Worm (Caenorhabditis elegans) whole organism, L1 larva: ENCODE results near the gene F29A7.3.

ENCODE experiments used
- C04F5.9 ChIP-seq: sonication (generic microtip); optimal IDR thresholded peaks from 2 replicates; lab custom pipeline; 2016; ENCODE audit warnings: missing genetic modification characterization, missing compliant biosample characterization
- C16A3.4 ChIP-seq: fragments of 150-350 bp; optimal IDR thresholded peaks from 2 replicates; lab custom pipeline; 2014; ENCODE audit warnings: missing biosample characterization, missing genetic modification characterization
- C34B4.2 ChIP-seq: sonication (generic microtip); optimal IDR thresholded peaks from 2 replicates; lab custom pipeline; 2017; ENCODE audit warnings: mild to moderate bottlenecking, missing genetic modification characterization, missing compliant biosample characterization
- F16B12.6 ChIP-seq: fragments of 150-350 bp; optimal IDR thresholded peaks from 2 replicates; lab custom pipeline; 2014; ENCODE audit warnings: missing biosample characterization, missing genetic modification characterization
- alr-1 ChIP-seq: fragments of 200-800 bp; sonication (Bioruptor generic); optimal IDR thresholded peaks from 2 replicates; lab custom pipeline; 2018; ENCODE audit warnings: borderline replicate concordance, mild to moderate bottlenecking, missing genetic modification characterization, missing compliant biosample characterization
- blmp-1 ChIP-seq: fragments of 150-350 bp; optimal IDR thresholded peaks from 2 replicates; lab custom pipeline; 2014; ENCODE audit warnings: missing biosample characterization, missing genetic modification characterization
- ceh-63 ChIP-seq: fragments of 200-800 bp; sonication (Bioruptor generic); optimal IDR thresholded peaks from 2 replicates; lab custom pipeline; 2018; ENCODE audit warnings: mild to moderate bottlenecking, missing genetic modification characterization, missing compliant biosample characterization
- ceh-8 ChIP-seq: fragments of 200-800 bp; sonication (Bioruptor generic); optimal IDR thresholded peaks from 2 replicates; lab custom pipeline; 2018; ENCODE audit warnings: mild to moderate bottlenecking, missing genetic modification characterization, moderate library complexity, missing compliant biosample characterization
- ceh-90 ChIP-seq: sonication (generic microtip); optimal IDR thresholded peaks from 2 replicates; lab custom pipeline; 2016; ENCODE audit warnings: missing genetic modification characterization, missing compliant biosample characterization
- ces-1 ChIP-seq: fragments of 150-350 bp; optimal IDR thresholded peaks from 2 replicates; lab custom pipeline; 2014; ENCODE audit warnings: missing biosample characterization, missing genetic modification reagents, missing genetic modification characterization
- dsc-1 ChIP-seq: sonication (generic microtip); optimal IDR thresholded peaks from 2 replicates; lab custom pipeline; 2016; ENCODE audit warnings: mild to moderate bottlenecking, missing genetic modification characterization, missing compliant biosample characterization
- efl-1 ChIP-seq, 4 experiments: fragments of 150-350 bp; optimal IDR thresholded peaks in 3 of 4; peaks in 1 of 4; 1 replicate in 1 of 4; 2 replicates in 3 of 4; lab custom pipeline; 2014; ENCODE audit warnings: missing biosample characterization in 2 of 4, missing genetic modification characterization in 2 of 4, missing genetic modification reagents in 2 of 4
- egl-13 ChIP-seq: sonication (generic microtip); optimal IDR thresholded peaks from 2 replicates; lab custom pipeline; 2016; ENCODE audit warnings: missing genotype, missing genetic modification reagents, missing genetic modification characterization, missing compliant biosample characterization
- elt-2 ChIP-seq: sonication (generic microtip); optimal IDR thresholded peaks from 2 replicates; lab custom pipeline; 2016; ENCODE audit warnings: missing genetic modification characterization, mild to moderate bottlenecking, inconsistent platforms, missing compliant biosample characterization, missing genetic modification reagents
- fkh-10 ChIP-seq: sonication (generic microtip); optimal IDR thresholded peaks from 2 replicates; lab custom pipeline; 2017; ENCODE audit warnings: missing biosample characterization, missing genetic modification reagents, missing genetic modification characterization
- fkh-4 ChIP-seq: sonication (generic microtip); optimal IDR thresholded peaks from 2 replicates; lab custom pipeline; 2016; ENCODE audit warnings: missing compliant biosample characterization, missing genetic modification characterization, borderline replicate concordance
- grh-1 ChIP-seq: fragments of 200-800 bp; sonication (Bioruptor generic); IDR thresholded peaks from 2 replicates; pipeline ENCODE4 v1.3.6; 2022; ENCODE audit warnings: missing genetic modification reagents, missing genetic modification characterization, missing compliant biosample characterization
- hlh-17 ChIP-seq: fragments of 200-800 bp; sonication (Bioruptor generic); optimal IDR thresholded peaks from 2 replicates; lab custom pipeline; 2018; ENCODE audit warnings: missing genetic modification characterization, mild to moderate bottlenecking, missing compliant biosample characterization, moderate library complexity, borderline replicate concordance
- irx-1 ChIP-seq: sonication (generic microtip); optimal IDR thresholded peaks from 2 replicates; lab custom pipeline; 2016; ENCODE audit warnings: missing genetic modification characterization, missing compliant biosample characterization
- isw-1 ChIP-seq: fragments of 200-800 bp; sonication (Bioruptor generic); IDR thresholded peaks from 2 replicates; pipeline ENCODE4 v1.3.6; 2022; ENCODE audit warnings: missing genetic modification characterization, missing compliant biosample characterization
- jun-1 ChIP-seq: fragments of 150-350 bp; optimal IDR thresholded peaks from 2 replicates; lab custom pipeline; 2014; ENCODE audit warnings: missing biosample characterization, missing genetic modification reagents, missing genetic modification characterization
- lin-14 ChIP-seq: fragments of 200-800 bp; sonication (Bioruptor generic); optimal IDR thresholded peaks from 2 replicates; lab custom pipeline; 2018; ENCODE audit warnings: mild to moderate bottlenecking, missing genetic modification characterization, moderate library complexity, missing compliant biosample characterization
- lsy-2 ChIP-seq, 2 experiments: fragments of 150-350 bp; optimal IDR thresholded peaks; 2 replicates each; lab custom pipeline; 2014; ENCODE audit warnings: missing biosample characterization in 2 of 2, missing genetic modification characterization in 2 of 2
- nhr-12 ChIP-seq: sonication (generic microtip); optimal IDR thresholded peaks from 2 replicates; lab custom pipeline; 2017; ENCODE audit warnings: missing biosample characterization, missing genetic modification characterization
- nhr-19 ChIP-seq: fragments of 200-800 bp; sonication (Bioruptor generic); conservative IDR thresholded peaks from 2 replicates; pipeline ENCODE4 v1.3.6; 2022; ENCODE audit warnings: missing genetic modification characterization, missing compliant biosample characterization
- nhr-20 ChIP-seq: sonication (generic microtip); optimal IDR thresholded peaks from 2 replicates; lab custom pipeline; 2016; ENCODE audit warnings: mild to moderate bottlenecking, missing genetic modification characterization, missing compliant biosample characterization
- nhr-237 ChIP-seq: fragments of 150-350 bp; optimal IDR thresholded peaks from 2 replicates; lab custom pipeline; 2014; ENCODE audit warnings: missing biosample characterization, missing genetic modification characterization
- nhr-47 ChIP-seq: sonication (generic microtip); optimal IDR thresholded peaks from 2 replicates; lab custom pipeline; 2016; ENCODE audit warnings: mild to moderate bottlenecking, missing genetic modification characterization, moderate library complexity, missing compliant biosample characterization
- nhr-71 ChIP-seq: sonication (generic microtip); optimal IDR thresholded peaks from 2 replicates; lab custom pipeline; 2016; ENCODE audit warnings: mild to moderate bottlenecking, missing genetic modification characterization, moderate library complexity, missing compliant biosample characterization
- nhr-76 ChIP-seq: sonication (generic microtip); optimal IDR thresholded peaks from 2 replicates; lab custom pipeline; 2017; ENCODE audit warnings: missing biosample characterization, missing genetic modification characterization
- rnt-1 ChIP-seq: sonication (generic microtip); optimal IDR thresholded peaks from 2 replicates; lab custom pipeline; 2016; ENCODE audit warnings: mild to moderate bottlenecking, missing genetic modification characterization, moderate library complexity, missing compliant biosample characterization
- snpc-4 ChIP-seq: fragments of 150-350 bp; optimal IDR thresholded peaks from 2 replicates; lab custom pipeline; 2014; ENCODE audit warnings: missing biosample characterization, missing genetic modification characterization
- snu-23 ChIP-seq: sonication (generic microtip); optimal IDR thresholded peaks from 2 replicates; lab custom pipeline; 2016; ENCODE audit warnings: missing genetic modification characterization, missing compliant biosample characterization
- sox-4 ChIP-seq: sonication (generic microtip); optimal IDR thresholded peaks from 2 replicates; lab custom pipeline; 2016; ENCODE audit warnings: missing genetic modification characterization, missing compliant biosample characterization
- unc-30 ChIP-seq: sonication (generic microtip); optimal IDR thresholded peaks from 2 replicates; lab custom pipeline; 2017; ENCODE audit warnings: missing biosample characterization, missing genetic modification characterization
- unc-62 ChIP-seq: fragments of 150-350 bp; optimal IDR thresholded peaks from 2 replicates; lab custom pipeline; 2014; ENCODE audit warnings: missing biosample characterization, missing genetic modification reagents, missing genetic modification characterization
- unc-86 ChIP-seq: sonication (generic microtip); optimal IDR thresholded peaks from 2 replicates; lab custom pipeline; 2016; ENCODE audit warnings: missing genetic modification characterization, missing compliant biosample characterization
- unc-98 ChIP-seq: fragments of 200-800 bp; sonication (Bioruptor generic); IDR thresholded peaks from 2 replicates; pipeline ENCODE4 v1.3.6; 2022; ENCODE audit warnings: missing genetic modification characterization, missing compliant biosample characterization
- xbp-1 ChIP-seq: sonication (generic microtip); optimal IDR thresholded peaks from 2 replicates; lab custom pipeline; 2016; ENCODE audit warnings: missing genetic modification characterization, missing compliant biosample characterization
- zag-1 ChIP-seq: fragments of 150-350 bp; optimal IDR thresholded peaks from 2 replicates; lab custom pipeline; 2014; ENCODE audit warnings: missing biosample characterization, missing genetic modification characterization

F29A7.3 gene

DNA sequence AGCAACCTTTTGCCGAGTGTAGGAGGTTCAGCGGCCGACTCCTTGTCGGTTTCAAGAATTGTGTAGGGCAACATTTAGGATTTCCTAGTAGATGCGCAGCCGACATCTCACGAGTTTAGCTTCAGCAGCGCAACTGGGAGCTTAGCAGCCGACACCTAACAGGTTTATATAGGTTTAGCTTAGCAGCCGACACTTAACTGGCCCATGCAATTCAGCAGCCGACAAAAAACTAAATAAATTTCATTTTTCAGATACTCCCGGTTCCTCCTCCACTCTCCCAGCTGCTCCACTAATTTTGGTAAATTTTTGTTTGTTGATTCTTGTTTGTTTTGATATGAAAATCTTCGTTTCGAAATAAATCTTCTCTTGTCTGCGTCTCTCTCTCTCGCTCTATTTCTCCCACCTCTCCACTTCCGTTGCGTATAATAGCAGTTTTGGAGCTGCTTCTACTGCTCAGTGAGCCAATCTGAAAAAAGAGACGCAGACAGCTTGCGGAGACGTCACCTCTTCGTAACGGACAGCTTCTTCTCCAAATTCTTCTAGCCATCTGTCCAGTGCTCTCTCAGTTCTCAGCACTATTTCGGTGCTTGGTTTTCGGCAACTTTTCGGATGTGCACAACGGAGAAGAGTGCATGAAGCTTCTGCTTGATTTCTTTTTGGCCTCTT, 5.0 kb upstream of the F29A7.3 start (continued):
- TF ChIP-seq alr-1 (tag; lab: Kevin White, UChicago) (no peak), egl-13 (tag; lab: Kevin White, UChicago) (peak; percentile 79), hlh-17 (GFP tag; lab: Kevin White, UChicago) (no peak), snu-23 (peak; percentile 55), ceh-8 (GFP tag; lab: Kevin White, UChicago) (peak; percentile 3), unc-86 (tag; lab: Kevin White, UChicago) (peak; percentile 67), dsc-1 (tag; lab: Kevin White, UChicago) (peak; percentile 46), grh-1 (no peak), nhr-76 (tag; lab: Kevin White, UChicago) (no peak), C34B4.2 (no peak), C04F5.9 (no peak), lin-14 (GFP tag; lab: Kevin White, UChicago) (peak; percentile 95), fkh-4 (tag; lab: Kevin White, UChicago) (no peak), jun-1 (peak; percentile 47), isw-1 (GFP tag; lab: Robert Waterston, UW) (peak; percentile 53), unc-98 (no peak), nhr-20 (tag; lab: Kevin White, UChicago) (no peak), nhr-237 (tag; lab: Kevin White, UChicago) (no peak), nhr-19 (GFP tag; lab: Robert Waterston, UW) (peak; percentile 16), C16A3.4 (tag; lab: Kevin White, UChicago) (no peak), nhr-12 (tag; lab: Kevin White, UChicago) (no peak), irx-1 (no peak), zag-1 (tag; lab: Kevin White, UChicago) (peak; percentile 57), F16B12.6 (tag; lab: Kevin White, UChicago) (no peak), snpc-4 (tag; lab: Kevin White, UChicago) (peak; percentile 66), sox-4 (tag; lab: Kevin White, UChicago) (peak; percentile 34), lsy-2 (tag; optimal IDR thresholded peaks at IDR 0.05; lab: Kevin White, UChicago) (peak; percentile 48 to 62), nhr-71 (peak; percentile 76), rnt-1 (tag; lab: Kevin White, UChicago) (no peak), ceh-90 (tag; lab: Kevin White, UChicago) (no peak), unc-62 (GFP tag; lab: Kevin White, UChicago) (no peak), blmp-1 (tag; lab: Kevin White, UChicago) (no peak), ces-1 (GFP tag; lab: Kevin White, UChicago) (no peak), unc-30 (tag; lab: Kevin White, UChicago) (no peak), ceh-63 (GFP tag; lab: Kevin White, UChicago) (no peak), fkh-10 (peak; percentile 88), efl-1 (optimal IDR thresholded peaks at IDR 0.05; lab: Kevin White, UChicago) (peak; percentile 54 to 64), efl-1 (GFP tag; optimal IDR thresholded peaks at IDR 0.05 in 1 of 2; lab: Kevin White, UChicago) (peak in 1 of 2 experiments; percentile 18), xbp-1 (tag; lab: Kevin White, UChicago) (peak; percentile 42), nhr-47 (tag; lab: Kevin White, UChicago) (peak; percentile 78)
- TF ChIP-seq, all 84 proteins: peak for 30

DNA sequence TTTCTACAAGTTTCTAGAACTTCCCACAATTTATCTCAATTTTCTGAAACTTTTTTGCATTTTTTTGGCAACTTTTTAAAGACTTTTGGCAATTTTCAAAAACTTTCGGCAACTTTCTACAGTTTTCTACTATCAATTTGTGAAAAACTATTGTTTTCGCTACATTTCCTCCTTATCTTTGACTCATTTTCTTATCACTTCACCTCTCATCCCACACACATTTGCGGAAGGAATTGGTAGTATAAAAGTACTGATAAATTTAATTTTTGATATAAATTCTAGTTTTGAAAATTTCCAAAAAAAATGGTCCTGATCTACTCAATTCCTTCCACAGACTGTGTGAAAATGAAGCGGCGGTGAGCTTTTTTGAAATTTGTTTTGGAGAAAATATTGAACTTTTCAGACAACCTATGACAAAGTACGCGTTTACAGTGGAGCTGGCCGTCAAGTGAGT, 3.5 kb upstream of the F29A7.3 start, which contains the start of gene F29A7.4:
TSS of gene F29A7.4 (plus strand) at position 404 of the 454 bp plus-strand sequence.
- TF ChIP-seq unc-30 (tag; lab: Kevin White, UChicago) = no peak
- TF ChIP-seq elt-2 (tag; lab: Kevin White, UChicago) = peak; percentile 72
